Fruit fly (Drosophila melanogaster) Kc167 (cell line): Measurements from ENCODE around the gene scramb1.

ENCODE experiments used
- Myc ChIP-seq: fragments of >200 bp; optimal IDR thresholded peaks from 2 replicates; lab custom pipeline; 2017; ENCODE audit warnings: missing external identifiers
- insv ChIP-seq: fragments of >200 bp; optimal IDR thresholded peaks from 3 replicates; lab custom pipeline; 2018; ENCODE audit warnings: missing external identifiers
- ttk ChIP-seq: sonication (Bioruptor generic); optimal IDR thresholded peaks from 2 replicates; lab custom pipeline; 2017; ENCODE audit warnings: missing external identifiers

DNA sequence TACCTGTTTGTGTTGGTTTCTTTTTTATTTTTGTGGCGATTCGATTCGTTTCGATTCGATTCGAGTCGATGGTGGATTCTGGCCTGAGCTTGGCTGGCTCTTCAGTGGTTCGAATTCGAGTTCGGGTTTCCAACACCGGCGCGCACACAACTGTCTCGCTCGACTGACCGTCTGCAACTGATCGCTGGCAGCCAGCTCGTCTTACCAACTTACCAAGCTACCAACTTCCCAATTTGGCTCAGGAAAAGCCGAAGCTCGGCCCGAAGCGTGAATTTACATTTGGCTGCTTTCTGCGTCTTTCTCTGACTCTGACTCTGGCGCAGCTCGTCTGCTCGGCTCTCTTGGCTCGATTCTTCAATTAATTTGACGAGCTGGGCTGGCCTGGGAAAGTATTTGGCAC, 23.4 kb downstream of the scramb1 start, which contains the start of gene ect:
- TF ChIP-seq Myc (lab: Kevin White, UChicago) (no peak), ttk (no peak), insv (lab: Kevin White, UChicago) (no peak)
